Fruit fly (Drosophila melanogaster): Measurements from ENCODE around the gene CG10467.

CG10467 gene

DNA sequence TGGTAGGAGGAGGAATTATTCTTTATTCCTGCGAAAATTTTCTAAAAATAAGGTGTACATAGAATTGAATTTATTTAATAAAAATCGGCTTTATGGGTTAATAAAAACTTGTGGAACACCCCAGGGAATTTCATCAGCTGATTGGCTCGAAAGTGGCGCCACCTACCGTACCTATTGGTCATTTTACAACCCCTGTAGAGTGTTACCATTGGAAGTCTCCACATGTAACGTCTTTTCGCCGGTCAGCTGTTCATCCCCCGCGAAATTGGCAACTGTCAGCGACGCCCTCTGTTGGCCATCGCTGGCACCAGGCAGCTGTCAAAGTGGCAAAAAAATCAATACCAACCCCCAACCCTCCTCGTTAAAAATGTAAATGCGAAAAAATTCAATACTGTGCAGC lies 12.0 kb downstream of the CG10467 start, which contains the start of gene CG13293:
CG13293 (plus strand) TSS at position 323 of the 400 bp plus-strand sequence.
- TF ChIP-seq CTCF (optimal IDR thresholded peaks at IDR 0.05) (peak; percentile 92 to 97), CG8478 (optimal IDR thresholded peaks at IDR 0.05) (no peak)

DNA sequence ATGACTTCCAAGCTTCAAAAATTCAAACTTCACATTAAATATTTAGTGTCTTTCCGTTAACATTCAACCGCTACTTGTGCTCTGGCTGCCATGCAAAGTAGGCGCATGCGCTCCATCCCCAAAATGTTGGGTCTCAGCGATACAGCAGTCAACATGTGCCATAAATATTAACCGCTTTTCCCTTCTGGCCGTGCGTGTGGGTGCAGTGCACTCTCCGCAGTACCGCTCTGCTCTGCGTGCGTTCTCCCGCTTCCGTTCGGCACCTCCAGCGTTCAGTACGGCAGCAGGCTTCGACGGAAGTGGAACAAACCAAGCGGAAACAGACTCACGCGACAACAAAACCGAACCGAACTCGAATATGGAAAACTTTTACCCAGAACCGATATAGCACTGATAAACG lies 18.1 kb downstream of the CG10467 start, which contains the start of gene ssp6:
ssp6 (plus strand) TSS at position 294 of the 400 bp plus-strand sequence.
- no peak for TF ChIP-seq CTCF (optimal IDR thresholded peaks at IDR 0.05)
- no peak for TF ChIP-seq CG8478 (optimal IDR thresholded peaks at IDR 0.05)

dm6 chr3L:6074975-6075692 lies 19.4 kb downstream of the CG10467 start, which contains the start of the genes CG13295 and CG6610:
CG13295 (minus strand) TSS chr3L:6075245.
CG6610 (plus strand) TSS chr3L:6075536.
- TF ChIP-seq CG8478 (optimal IDR thresholded peaks at IDR 0.05) (no peak), CTCF (optimal IDR thresholded peaks at IDR 0.05) (no peak)

- TF ChIP-seq CG8478 (optimal IDR thresholded peaks at IDR 0.05) (no peak), CTCF (optimal IDR thresholded peaks at IDR 0.05) (peak in 1 of 2 experiments; percentile 54)
Measured at dm6 chr3L:6071454-6072189, 22.9 kb downstream of the CG10467 start, which contains the start of gene CG6602. CG6602 (plus strand) TSS chr3L:6072139.

- TF ChIP-seq CTCF (optimal IDR thresholded peaks at IDR 0.05) (no peak), CG8478 (optimal IDR thresholded peaks at IDR 0.05) (no peak)
Measured at dm6 chr3L:6070119-6070518, 24.4 kb downstream of the CG10467 start.

- TF ChIP-seq CTCF (optimal IDR thresholded peaks at IDR 0.05): no peak
- no peak for TF ChIP-seq CG8478 (optimal IDR thresholded peaks at IDR 0.05)
Measured at dm6 chr3L:6068178-6068577, 26.4 kb downstream of the CG10467 start.

dm6 chr3L:6065881-6066389 lies 28.6 kb downstream of the CG10467 start, which contains the start of gene CG42269:
CG42269 (plus strand) TSS chr3L:6066296.
- TF ChIP-seq CG8478 (optimal IDR thresholded peaks at IDR 0.05) (no peak), CTCF (optimal IDR thresholded peaks at IDR 0.05) (no peak)

- TF ChIP-seq CG8478 (optimal IDR thresholded peaks at IDR 0.05): no peak
- no peak for TF ChIP-seq CTCF (optimal IDR thresholded peaks at IDR 0.05)
Measured at dm6 chr3L:6062860-6063607, 31.5 kb downstream of the CG10467 start, which contains the start of gene CG10472. CG10472 (minus strand) TSS chr3L:6062910.

- no peak for TF ChIP-seq CG8478 (optimal IDR thresholded peaks at IDR 0.05)
- TF ChIP-seq CTCF (optimal IDR thresholded peaks at IDR 0.05): peak; percentile 61 to 65
Measured at dm6 chr3L:6059062-6059708, 35.4 kb downstream of the CG10467 start, which contains the start of gene CG6592. CG6592 (plus strand) TSS chr3L:6059658.

DNA sequence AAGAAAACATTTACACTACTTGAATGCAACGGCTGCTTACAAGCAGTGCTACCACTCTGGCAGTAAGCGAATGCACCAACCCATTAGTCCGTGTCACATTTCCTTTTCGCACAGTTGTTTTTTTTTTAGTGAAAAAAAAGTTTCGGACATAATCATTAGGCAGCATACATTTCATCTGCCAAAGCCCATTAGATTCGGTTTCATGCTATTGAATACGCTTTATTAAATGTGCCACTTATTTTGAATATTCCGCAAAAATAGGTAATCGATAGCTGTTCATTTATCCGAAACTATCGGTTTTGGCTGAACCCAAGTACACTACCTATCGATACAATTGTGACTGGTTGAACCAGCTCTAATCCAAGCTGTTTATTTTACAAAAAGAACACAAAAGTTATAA lies 39.7 kb downstream of the CG10467 start, which contains the start of gene tant:
tant (plus strand) TSS at position 334 of the 400 bp plus-strand sequence.
- TF ChIP-seq CG8478 (optimal IDR thresholded peaks at IDR 0.05) (no peak), CTCF (optimal IDR thresholded peaks at IDR 0.05) (peak; percentile 52 to 62)

- TF ChIP-seq CTCF (optimal IDR thresholded peaks at IDR 0.05) (no peak), CG8478 (optimal IDR thresholded peaks at IDR 0.05) (no peak)
Measured at dm6 chr3L:6054343-6054742, 40.2 kb downstream of the CG10467 start, which contains the start of gene Jon65Ai. Jon65Ai (minus strand) TSS chr3L:6054443.

DNA sequence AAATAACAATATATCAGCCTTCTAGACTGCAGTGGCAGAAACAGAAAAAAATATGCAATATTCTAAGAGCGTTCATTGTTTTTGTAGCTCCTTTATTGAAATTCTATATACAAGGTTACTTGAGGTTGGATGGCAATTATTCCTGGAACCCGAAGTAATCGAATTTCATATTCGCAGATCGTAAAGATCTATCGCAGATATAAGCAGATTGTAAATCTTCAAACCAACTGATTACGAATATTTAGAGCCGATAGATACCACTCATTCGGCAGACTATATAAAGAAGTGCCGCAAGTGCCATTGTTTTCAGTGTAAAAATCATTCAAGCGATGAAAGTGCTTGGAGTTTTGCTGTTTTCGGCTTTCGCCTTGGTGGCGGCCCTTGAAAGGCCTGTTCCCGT lies 42.5 kb downstream of the CG10467 start, which contains the start of gene Jon65Aii:
Jon65Aii (plus strand) TSS at position 301 of the 400 bp plus-strand sequence.
- TF ChIP-seq CG8478 (optimal IDR thresholded peaks at IDR 0.05) (no peak), CTCF (optimal IDR thresholded peaks at IDR 0.05) (no peak)

DNA sequence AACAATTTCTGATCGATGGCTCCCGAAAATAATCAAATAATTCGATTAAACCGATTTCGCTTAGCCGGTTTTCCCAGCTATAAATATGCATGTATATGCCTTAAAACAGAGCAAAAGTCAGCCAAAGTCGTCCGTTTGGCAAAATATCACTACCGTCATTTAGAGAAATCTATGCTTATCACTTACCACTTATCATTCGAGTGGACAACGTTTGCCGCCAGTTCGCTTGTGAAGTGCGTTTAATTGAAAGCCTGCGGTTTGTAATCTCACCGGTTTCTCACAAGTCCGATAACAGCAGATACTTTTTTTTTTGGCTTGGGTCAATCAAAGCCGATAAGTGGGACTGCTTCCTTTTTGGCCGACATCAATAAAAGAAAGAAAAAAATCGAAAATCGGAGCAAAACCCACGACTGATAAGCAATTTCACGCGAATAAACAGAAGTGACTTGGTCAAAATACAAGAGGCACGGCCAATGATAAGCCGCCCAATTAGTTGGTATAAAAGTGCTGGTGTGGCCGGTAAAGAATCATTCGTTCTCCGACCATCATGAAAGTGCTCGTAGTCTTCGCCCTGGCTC lies 44.2 kb downstream of the CG10467 start, which contains the start of gene Jon65Aiii:
Jon65Aiii (plus strand) TSS at position 528 of the 578 bp plus-strand sequence.
- TF ChIP-seq CG8478 (optimal IDR thresholded peaks at IDR 0.05): no peak
- no peak for TF ChIP-seq CTCF (optimal IDR thresholded peaks at IDR 0.05)
